Worm (Caenorhabditis elegans): ENCODE data around the gene acs-3.

DNA sequence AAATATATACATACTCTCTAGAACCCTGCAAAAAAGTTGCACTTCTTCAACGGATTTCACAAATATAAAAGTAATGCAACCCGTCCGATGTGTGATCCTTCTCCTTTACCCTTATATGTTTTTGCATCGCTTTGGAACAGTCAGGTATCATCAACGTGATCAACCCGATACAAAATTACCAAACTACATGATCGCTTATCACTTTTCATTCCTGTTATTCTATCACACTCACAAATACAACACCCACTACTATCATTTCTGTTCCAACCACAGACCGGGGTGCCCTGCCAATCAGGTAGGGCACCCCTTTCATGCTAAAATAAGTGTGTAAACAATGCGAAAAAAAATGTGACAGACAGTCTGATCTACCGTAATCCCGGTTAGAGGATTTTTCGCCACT, 2.4 kb upstream of the acs-3 start:
- TF ChIP-seq ztf-29 (GFP tag; IDR thresholded peaks at IDR 0.05) (no peak), klf-2 (GFP tag; conservative IDR thresholded peaks at IDR 0.05) (no peak), flt-1 (GFP tag; IDR thresholded peaks at IDR 0.05) (no peak)

Measured in whole organism, midembryonic.